Worm (Caenorhabditis elegans): ENCODE results near the gene F54D5.3.

Gene F54D5.3

DNA sequence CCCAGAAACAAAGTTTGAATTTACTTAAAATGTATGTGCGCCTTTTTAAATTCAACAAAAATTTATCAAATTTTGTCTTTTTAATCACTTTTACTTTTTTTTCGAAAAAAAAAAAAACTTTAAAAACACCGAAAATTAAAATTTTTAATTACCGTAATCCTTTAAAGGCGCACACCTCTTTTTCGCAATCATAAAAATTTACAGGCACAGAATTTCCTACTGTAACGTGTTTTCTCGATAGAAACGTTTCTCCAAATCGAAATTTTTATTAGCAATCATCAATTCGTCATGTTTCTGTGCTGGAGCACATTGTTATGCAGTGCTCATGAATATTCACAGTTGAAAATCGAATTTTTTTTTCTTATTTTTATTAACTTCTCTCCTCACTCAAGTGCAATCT is 35.1 kb upstream of the F54D5.3 start:
- TF ChIP-seq hmg-20 (GFP tag; IDR thresholded peaks at IDR 0.05) (no peak), ceh-79 (tag; optimal IDR thresholded peaks at IDR 0.05) (no peak), repo-1 (tag; optimal IDR thresholded peaks at IDR 0.05) (no peak), rcor-1 (GFP tag; IDR thresholded peaks at IDR 0.05) (no peak), madf-8 (GFP tag; conservative IDR thresholded peaks at IDR 0.05) (peak; percentile 93), somi-1 (GFP tag; optimal IDR thresholded peaks at IDR 0.05) (no peak), F39B2.1 (GFP tag; IDR thresholded peaks at IDR 0.05) (no peak), die-1 (tag; optimal IDR thresholded peaks at IDR 0.05) (no peak), madf-3 (GFP tag; IDR thresholded peaks at IDR 0.05) (no peak), rpc-1 (optimal IDR thresholded peaks at IDR 0.05) (no peak), rpc-1 (tag; optimal IDR thresholded peaks at IDR 0.05) (no peak), ceh-40 (GFP tag; IDR thresholded peaks at IDR 0.05) (no peak), chd-7 (tag; optimal IDR thresholded peaks at IDR 0.05) (no peak), athp-1 (tag; optimal IDR thresholded peaks at IDR 0.05) (no peak), F10E7.11 (tag; optimal IDR thresholded peaks at IDR 0.05) (no peak), Y53G8AR.9 (GFP tag; conservative IDR thresholded peaks at IDR 0.05) (no peak), B0336.3 (GFP tag; IDR thresholded peaks at IDR 0.05) (no peak), B0261.1 (tag; optimal IDR thresholded peaks at IDR 0.05) (no peak), ztf-26 (tag; optimal IDR thresholded peaks at IDR 0.05) (no peak), D2030.7 (GFP tag; IDR thresholded peaks at IDR 0.05) (0 out of 2 replicates have a peak, but pooled peaks have one; percentile 28), F49E8.2 (tag; optimal IDR thresholded peaks at IDR 0.05; ENCODE audit: insufficient read depth) (no peak), F57C9.4 (tag; optimal IDR thresholded peaks at IDR 0.05) (no peak), K11D2.4 (GFP tag; IDR thresholded peaks at IDR 0.05) (no peak), xnd-1 (tag; optimal IDR thresholded peaks at IDR 0.05) (peak; percentile 72), madf-6 (GFP tag; IDR thresholded peaks at IDR 0.05) (peak; percentile 92), lin-54 (GFP tag; optimal IDR thresholded peaks at IDR 0.05) (no peak), lsl-1 (GFP tag; optimal IDR thresholded peaks at IDR 0.05) (peak; percentile 81), lin-35 (GFP tag; optimal IDR thresholded peaks at IDR 0.05) (no peak), egl-44 (GFP tag; IDR thresholded peaks at IDR 0.05) (no peak), Y79H2A.3 (GFP tag; conservative IDR thresholded peaks at IDR 0.05) (no peak), F23B12.7 (tag; optimal IDR thresholded peaks at IDR 0.05; ENCODE audit: insufficient read depth) (no peak), ceh-100 (GFP tag; IDR thresholded peaks at IDR 0.05) (no peak), F33H1.4 (GFP tag; IDR thresholded peaks at IDR 0.05) (peak; percentile 31; the same call in 1 of the 2 replicates), nhr-90 (tag; optimal IDR thresholded peaks at IDR 0.05) (no peak), F55B11.4 (tag; optimal IDR thresholded peaks at IDR 0.05; ENCODE audit: borderline replicate concordance, insufficient read depth) (no peak), nhr-27 (tag; optimal IDR thresholded peaks at IDR 0.05) (no peak), Y53F4B.3 (GFP tag; IDR thresholded peaks at IDR 0.05) (no peak), nhr-120 (GFP tag; IDR thresholded peaks at IDR 0.05) (no peak)

DNA sequence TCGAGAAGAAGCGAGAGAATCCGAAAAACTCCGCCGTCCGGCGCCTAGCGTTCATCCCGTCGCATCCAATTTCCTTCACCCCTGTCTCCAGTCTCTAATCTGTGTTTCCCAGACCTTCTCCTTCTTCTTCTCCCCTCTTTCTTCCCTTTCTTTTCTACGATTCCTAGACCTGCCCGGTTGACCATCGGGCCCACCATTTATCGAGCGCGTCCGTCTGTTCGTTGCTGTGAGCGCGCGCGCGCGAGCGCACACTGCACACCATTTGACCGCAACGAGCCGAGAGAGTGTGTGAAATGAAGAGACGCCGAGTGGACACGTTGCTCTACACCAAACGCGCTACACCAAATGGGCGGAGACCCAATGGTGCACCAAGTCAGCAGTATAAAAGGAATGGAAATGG is 34.5 kb upstream of the F54D5.3 start:
- TF ChIP-seq lin-26 (GFP tag; IDR thresholded peaks at IDR 0.05) (no peak), ZK185.1 (tag; optimal IDR thresholded peaks at IDR 0.05; ENCODE audit: poor library complexity, severe bottlenecking) (no peak), xnd-1 (tag; optimal IDR thresholded peaks at IDR 0.05) (peak; percentile 95), F37B4.10 (GFP tag; IDR thresholded peaks at IDR 0.05) (peak; percentile 78; the same call in 1 of the 2 replicates), hmg-20 (GFP tag; IDR thresholded peaks at IDR 0.05) (no peak), lin-54 (GFP tag; optimal IDR thresholded peaks at IDR 0.05) (peak; percentile 81), F52B5.7 (tag; optimal IDR thresholded peaks at IDR 0.05) (no peak), die-1 (tag; optimal IDR thresholded peaks at IDR 0.05) (no peak), sptf-2 (GFP tag; optimal IDR thresholded peaks at IDR 0.05) (no peak), snpc-3.4 (tag; optimal IDR thresholded peaks at IDR 0.05) (peak; percentile 89), dpl-1 (GFP tag; optimal IDR thresholded peaks at IDR 0.05) (peak; percentile 88), zfh-2 (GFP tag; conservative IDR thresholded peaks at IDR 0.05) (peak; percentile 85), repo-1 (tag; optimal IDR thresholded peaks at IDR 0.05) (no peak), T26A5.8 (tag; optimal IDR thresholded peaks at IDR 0.05) (no peak), K12H6.12 (tag; optimal IDR thresholded peaks at IDR 0.05) (no peak), aptf-2 (GFP tag; conservative IDR thresholded peaks at IDR 0.05) (peak; percentile 85), gei-17 (GFP tag; optimal IDR thresholded peaks at IDR 0.05) (no peak), ztf-22 (GFP tag; optimal IDR thresholded peaks at IDR 0.05) (no peak)

Data from whole organism, young adult.